Worm (Caenorhabditis elegans) whole organism, L4 larva: ENCODE results near the gene C08F11.13.

Experiments used
- ceh-82 ChIP-seq: sonication (generic microtip); optimal IDR thresholded peaks from 2 replicates; lab custom pipeline; 2017; ENCODE audit warnings: missing biosample characterization, missing genetic modification characterization
- daf-12 ChIP-seq: fragments of 150-350 bp; optimal IDR thresholded peaks from 2 replicates; lab custom pipeline; 2014; ENCODE audit warnings: missing biosample characterization, missing genetic modification reagents, missing genetic modification characterization
- duxl-1 ChIP-seq: sonication (generic microtip); optimal IDR thresholded peaks from 2 replicates; lab custom pipeline; 2016; ENCODE audit warnings: mild to moderate bottlenecking, missing genetic modification characterization, moderate library complexity, missing compliant biosample characterization; ENCODE audit not compliant: poor library complexity
- hlh-30 ChIP-seq: sonication (generic microtip); optimal IDR thresholded peaks from 2 replicates; lab custom pipeline; 2017; ENCODE audit warnings: antibody characterized with exemption, mild to moderate bottlenecking, missing genetic modification characterization, missing compliant biosample characterization; ENCODE audit not compliant: insufficient read depth
- lin-13 ChIP-seq: fragments of 150-350 bp; optimal IDR thresholded peaks from 2 replicates; lab custom pipeline; 2014; ENCODE audit warnings: missing biosample characterization, missing genetic modification reagents, missing genetic modification characterization
- nhr-111 ChIP-seq: fragments of 200-800 bp; sonication (Bioruptor generic); optimal IDR thresholded peaks from 2 replicates; lab custom pipeline; 2018; ENCODE audit warnings: mild to moderate bottlenecking, missing genetic modification characterization, missing compliant biosample characterization
- nhr-237 ChIP-seq: sonication (generic microtip); optimal IDR thresholded peaks from 2 replicates; lab custom pipeline; 2017; ENCODE audit warnings: missing biosample characterization, missing genetic modification characterization
- spr-1 ChIP-seq: sonication (generic microtip); optimal IDR thresholded peaks from 2 replicates; lab custom pipeline; 2016; ENCODE audit warnings: mild to moderate bottlenecking, missing genetic modification characterization, missing compliant biosample characterization
- unc-62 ChIP-seq, 3 experiments: fragments of 150-350 bp in 1 of 3; sonication (generic microtip); optimal IDR thresholded peaks in 2 of 3; peaks in 1 of 3; 1 replicate in 1 of 3; 2 replicates in 2 of 3; lab custom pipeline; 2014 to 2017; ENCODE audit warnings: missing biosample characterization in 3 of 3, missing genetic modification characterization in 3 of 3, missing genetic modification reagents in 3 of 3, missing genotype in 1 of 3

- TF ChIP-seq nhr-111 (GFP tag; lab: Kevin White, UChicago) = no peak
- TF ChIP-seq hlh-30 (tag; lab: Kevin White, UChicago) = no peak
- TF ChIP-seq daf-12 (tag; lab: Kevin White, UChicago) = no peak
- TF ChIP-seq lin-13 = no peak
- no peak for TF ChIP-seq spr-1
- no peak for TF ChIP-seq nhr-237 (tag; lab: Kevin White, UChicago)
- no peak for TF ChIP-seq duxl-1
- TF ChIP-seq unc-62 (GFP tag; optimal IDR thresholded peaks at IDR 0.05 in 1 of 2; lab: Kevin White, UChicago) = no peak
- TF ChIP-seq unc-62 (tag; optimal IDR thresholded peaks at IDR 0.05; lab: Kevin White, UChicago) = no peak
- no peak for TF ChIP-seq ceh-82
Measured at ce11 chrIV:13619203-13619602, 9.5 kb upstream of the C08F11.13 start, which contains the start of gene C08F11.3.
